Fruit fly (Drosophila melanogaster) whole organism, embryonic: Measurements from ENCODE around the gene stg.
A peak's percentile ranks its signal among the peaks of the same experiment; 100 is the strongest.

ENCODE experiments used
- B-H1 ChIP-seq: fragments of 200-800 bp; sonication (Bioruptor generic); IDR thresholded peaks from 3 replicates; pipeline ENCODE4 v1.3.6; 2022; ENCODE audit warnings: missing biosample characterization, missing genetic modification characterization
- CG11398 ChIP-seq: fragments of 200-800 bp; sonication (Bioruptor generic); optimal IDR thresholded peaks from 2 replicates; lab custom pipeline; 2016; ENCODE audit warnings: missing biosample characterization, missing genetic modification characterization
- CG11723 ChIP-seq: fragments of 200-800 bp; sonication (Bioruptor generic); optimal IDR thresholded peaks from 2 replicates; lab custom pipeline; 2017; ENCODE audit warnings: missing biosample characterization, mild to moderate bottlenecking, missing genetic modification characterization
- CG13894 ChIP-seq: fragments of 200-800 bp; sonication (Bioruptor generic); optimal IDR thresholded peaks from 3 replicates; lab custom pipeline; 2018; ENCODE audit warnings: missing biosample characterization, mild to moderate bottlenecking, missing genetic modification characterization, moderate library complexity
- CG15011 ChIP-seq: fragments of 200-800 bp; sonication (Bioruptor generic); optimal IDR thresholded peaks from 3 replicates; lab custom pipeline; 2018; ENCODE audit warnings: missing biosample characterization, mild to moderate bottlenecking, missing genetic modification characterization
- CG1529 ChIP-seq: fragments of 200-800 bp; sonication (Bioruptor generic); optimal IDR thresholded peaks from 3 replicates; lab custom pipeline; 2018; ENCODE audit warnings: missing biosample characterization, missing genetic modification characterization
- CG17802 ChIP-seq: fragments of 200-800 bp; sonication (Bioruptor generic); optimal IDR thresholded peaks from 2 replicates; lab custom pipeline; 2018; ENCODE audit warnings: missing biosample characterization, mild to moderate bottlenecking, missing genetic modification characterization, moderate library complexity
- CG17829 ChIP-seq: fragments of 200-800 bp; optimal IDR thresholded peaks from 2 replicates; lab custom pipeline; 2019; ENCODE audit warnings: missing biosample characterization, mild to moderate bottlenecking, missing genetic modification characterization, moderate library complexity
- CG18619 ChIP-seq: fragments of 200-800 bp; sonication (Bioruptor generic); optimal IDR thresholded peaks from 3 replicates; lab custom pipeline; 2017; ENCODE audit warnings: missing biosample characterization, mild to moderate bottlenecking, missing genetic modification characterization
- CG2712 ChIP-seq: fragments of 200-800 bp; optimal IDR thresholded peaks from 3 replicates; lab custom pipeline; 2019; ENCODE audit warnings: missing biosample characterization, mild to moderate bottlenecking, missing genetic modification characterization, moderate library complexity
- CG4328 ChIP-seq: fragments of 200-800 bp; sonication (Bioruptor generic); optimal IDR thresholded peaks from 3 replicates; lab custom pipeline; 2017; ENCODE audit warnings: missing biosample characterization, missing genetic modification reagents, missing genetic modification characterization
- CG6765 ChIP-seq: fragments of 200-800 bp; sonication (Bioruptor generic); optimal IDR thresholded peaks from 3 replicates; lab custom pipeline; 2017; ENCODE audit warnings: missing biosample characterization, mild to moderate bottlenecking, missing genetic modification characterization
- CG6791 ChIP-seq: fragments of 200-800 bp; sonication (Bioruptor generic); IDR thresholded peaks from 3 replicates; pipeline ENCODE4 v1.3.6; 2022; ENCODE audit warnings: missing biosample characterization, missing genetic modification characterization; ENCODE audit not compliant: partially characterized antibody
- CG8765 ChIP-seq: fragments of 200-800 bp; sonication (Bioruptor generic); IDR thresholded peaks from 2 replicates; pipeline ENCODE4 v1.3.6; 2022; ENCODE audit warnings: missing biosample characterization, missing genetic modification characterization
- CG8924 ChIP-seq: fragments of 200-800 bp; optimal IDR thresholded peaks from 3 replicates; lab custom pipeline; 2019; ENCODE audit warnings: missing biosample characterization, mild to moderate bottlenecking, missing genetic modification characterization, moderate library complexity
- CG9215 ChIP-seq: fragments of 200-800 bp; sonication (Bioruptor generic); IDR thresholded peaks from 2 replicates; pipeline ENCODE4 v1.3.6; 2022; ENCODE audit warnings: missing biosample characterization, missing genetic modification characterization
- Camta ChIP-seq: fragments of 200-800 bp; sonication (Bioruptor generic); optimal IDR thresholded peaks from 2 replicates; lab custom pipeline; 2016; ENCODE audit warnings: missing biosample characterization, missing genetic modification characterization
- D ChIP-seq, 2 experiments: fragments of 200-800 bp in 1 of 2; fragments of >200 bp in 1 of 2; sonication (Bioruptor generic) in 1 of 2; optimal IDR thresholded peaks; 2 replicates in 1 of 2; 3 replicates in 1 of 2; lab custom pipeline; 2017; ENCODE audit warnings: mild to moderate bottlenecking in 1 of 2, missing biosample characterization in 1 of 2, missing genetic modification characterization in 1 of 2, missing genetic modification reagents in 1 of 2
- Elba2 ChIP-seq: fragments of 200-800 bp; sonication (Bioruptor generic); optimal IDR thresholded peaks from 3 replicates; lab custom pipeline; 2016; ENCODE audit warnings: missing biosample characterization, missing genetic modification characterization
- GATAe ChIP-seq: fragments of 200-800 bp; sonication (Bioruptor generic); conservative IDR thresholded peaks from 2 replicates; pipeline ENCODE4 v1.3.6; 2022; ENCODE audit warnings: missing biosample characterization, missing genetic modification characterization
- HLH54F ChIP-seq: fragments of 200-800 bp; sonication (Bioruptor generic); optimal IDR thresholded peaks from 3 replicates; lab custom pipeline; 2016; ENCODE audit warnings: missing biosample characterization, missing genetic modification characterization
- Hr51 ChIP-seq, 2 experiments: fragments of 200-800 bp; sonication (Bioruptor generic); optimal IDR thresholded peaks; 2 replicates in 1 of 2; 3 replicates in 1 of 2; lab custom pipeline; 2016 to 2018; ENCODE audit warnings: missing biosample characterization in 2 of 2, missing genetic modification characterization in 2 of 2, mild to moderate bottlenecking in 1 of 2, moderate library complexity in 1 of 2
- Hr78 ChIP-seq, 2 experiments: fragments of 200-800 bp in 1 of 2; fragments of >200 bp in 1 of 2; sonication (Bioruptor generic) in 1 of 2; optimal IDR thresholded peaks; 2 replicates each; lab custom pipeline; 2017 to 2019; ENCODE audit warnings: missing biosample characterization in 2 of 2, missing genetic modification characterization in 2 of 2, mild to moderate bottlenecking in 1 of 2, moderate library complexity in 1 of 2
- Lim3 ChIP-seq: fragments of 200-800 bp; sonication (Bioruptor generic); IDR thresholded peaks from 2 replicates; pipeline ENCODE4 v1.3.6; 2022; ENCODE audit warnings: missing biosample characterization, missing genetic modification characterization
- MTF-1 ChIP-seq: fragments of 200-800 bp; sonication (Bioruptor generic); optimal IDR thresholded peaks from 2 replicates; lab custom pipeline; 2018; ENCODE audit warnings: missing biosample characterization, mild to moderate bottlenecking, missing genetic modification characterization, borderline replicate concordance
- PHDP ChIP-seq: fragments of 200-800 bp; sonication (Bioruptor generic); optimal IDR thresholded peaks from 3 replicates; lab custom pipeline; 2018; ENCODE audit warnings: missing biosample characterization, mild to moderate bottlenecking, missing genetic modification characterization, moderate library complexity
- Trl ChIP-seq, 3 experiments: fragments of >200 bp in 2 of 3; fragments of 200-800 bp in 1 of 3; sonication (Bioruptor generic) in 1 of 3; optimal IDR thresholded peaks; 2 replicates in 1 of 3; 3 replicates in 2 of 3; lab custom pipeline; 2016 to 2017; ENCODE audit warnings: missing biosample characterization in 1 of 3, missing genetic modification characterization in 1 of 3
- amos ChIP-seq: fragments of 200-800 bp; sonication (Bioruptor generic); IDR thresholded peaks from 2 replicates; pipeline ENCODE4 v1.3.6; 2022; ENCODE audit warnings: missing biosample characterization, missing genetic modification characterization; ENCODE audit not compliant: partially characterized antibody
- ap ChIP-seq: fragments of 200-800 bp; sonication (Bioruptor generic); IDR thresholded peaks from 2 replicates; pipeline ENCODE4 v1.3.6; 2022; ENCODE audit warnings: missing biosample characterization, missing genetic modification characterization
- ase ChIP-seq: fragments of 200-800 bp; sonication (Bioruptor generic); IDR thresholded peaks from 3 replicates; pipeline ENCODE4 v1.3.6; 2022; ENCODE audit warnings: missing biosample characterization, missing genetic modification characterization
- ash1 ChIP-seq: fragments of 200-800 bp; sonication (Bioruptor generic); optimal IDR thresholded peaks from 2 replicates; lab custom pipeline; 2018; ENCODE audit warnings: missing biosample characterization, mild to moderate bottlenecking, missing genetic modification characterization
- cad ChIP-seq: fragments of >200 bp; optimal IDR thresholded peaks from 2 replicates; lab custom pipeline; 2017; ENCODE audit warnings: missing biosample characterization, missing genetic modification characterization
- crp ChIP-seq, 2 experiments: fragments of 200-800 bp; sonication (Bioruptor generic); optimal IDR thresholded peaks; 2 replicates in 1 of 2; 3 replicates in 1 of 2; lab custom pipeline; 2017; ENCODE audit warnings: missing biosample characterization in 2 of 2, missing genetic modification characterization in 2 of 2, mild to moderate bottlenecking in 1 of 2, moderate library complexity in 1 of 2
- disco-r ChIP-seq: fragments of 200-800 bp; sonication (Bioruptor generic); optimal IDR thresholded peaks from 2 replicates; lab custom pipeline; 2016; ENCODE audit warnings: missing biosample characterization, missing genetic modification characterization
- emc ChIP-seq: fragments of 200-800 bp; sonication (Bioruptor generic); optimal IDR thresholded peaks from 2 replicates; lab custom pipeline; 2016; ENCODE audit warnings: missing biosample characterization, missing genetic modification characterization
- eve ChIP-seq, 2 experiments: fragments of >200 bp; optimal IDR thresholded peaks; 2 replicates each; lab custom pipeline; 2017; ENCODE audit warnings: missing biosample characterization in 2 of 2, missing genetic modification characterization in 2 of 2
- gce ChIP-seq: fragments of 200-800 bp; sonication (Bioruptor generic); IDR thresholded peaks from 3 replicates; pipeline ENCODE4 v1.3.6; 2022; ENCODE audit warnings: missing biosample characterization, missing genetic modification characterization
- gsb ChIP-seq: fragments of 200-800 bp; sonication (Bioruptor generic); IDR thresholded peaks from 2 replicates; pipeline ENCODE4 v1.3.6; 2022; ENCODE audit warnings: missing biosample characterization, missing genetic modification characterization
- nau ChIP-seq: fragments of 200-800 bp; sonication (Bioruptor generic); optimal IDR thresholded peaks from 3 replicates; lab custom pipeline; 2017; ENCODE audit warnings: missing biosample characterization, mild to moderate bottlenecking, missing genetic modification characterization, missing genetic modification reagents
- pnt ChIP-seq: fragments of 200-800 bp; sonication (Bioruptor generic); optimal IDR thresholded peaks from 3 replicates; lab custom pipeline; 2016; ENCODE audit warnings: missing biosample characterization, missing genetic modification characterization
- pum ChIP-seq: fragments of 200-800 bp; sonication (Bioruptor generic); optimal IDR thresholded peaks from 2 replicates; lab custom pipeline; 2016; ENCODE audit warnings: missing biosample characterization, missing genetic modification characterization
- rib ChIP-seq: fragments of 200-800 bp; sonication (Bioruptor generic); IDR thresholded peaks from 2 replicates; pipeline ENCODE4 v1.3.6; 2022; ENCODE audit warnings: missing biosample characterization, missing genetic modification characterization
- sd ChIP-seq: fragments of 200-800 bp; sonication (Bioruptor generic); optimal IDR thresholded peaks from 3 replicates; lab custom pipeline; 2018; ENCODE audit warnings: missing biosample characterization, mild to moderate bottlenecking, missing genetic modification characterization, moderate library complexity
- so ChIP-seq: fragments of 200-800 bp; sonication (Bioruptor generic); IDR thresholded peaks from 3 replicates; pipeline ENCODE4 v1.3.6; 2022; ENCODE audit warnings: missing biosample characterization, missing genetic modification characterization
- sob ChIP-seq: fragments of 200-800 bp; sonication (Bioruptor generic); IDR thresholded peaks from 2 replicates; pipeline ENCODE4 v1.3.6; 2022; ENCODE audit warnings: missing biosample characterization, missing genetic modification characterization
- wor ChIP-seq: fragments of 200-800 bp; sonication (Bioruptor generic); IDR thresholded peaks from 2 replicates; pipeline ENCODE4 v1.3.6; 2022; ENCODE audit warnings: missing biosample characterization, missing genetic modification characterization

stg gene

DNA sequence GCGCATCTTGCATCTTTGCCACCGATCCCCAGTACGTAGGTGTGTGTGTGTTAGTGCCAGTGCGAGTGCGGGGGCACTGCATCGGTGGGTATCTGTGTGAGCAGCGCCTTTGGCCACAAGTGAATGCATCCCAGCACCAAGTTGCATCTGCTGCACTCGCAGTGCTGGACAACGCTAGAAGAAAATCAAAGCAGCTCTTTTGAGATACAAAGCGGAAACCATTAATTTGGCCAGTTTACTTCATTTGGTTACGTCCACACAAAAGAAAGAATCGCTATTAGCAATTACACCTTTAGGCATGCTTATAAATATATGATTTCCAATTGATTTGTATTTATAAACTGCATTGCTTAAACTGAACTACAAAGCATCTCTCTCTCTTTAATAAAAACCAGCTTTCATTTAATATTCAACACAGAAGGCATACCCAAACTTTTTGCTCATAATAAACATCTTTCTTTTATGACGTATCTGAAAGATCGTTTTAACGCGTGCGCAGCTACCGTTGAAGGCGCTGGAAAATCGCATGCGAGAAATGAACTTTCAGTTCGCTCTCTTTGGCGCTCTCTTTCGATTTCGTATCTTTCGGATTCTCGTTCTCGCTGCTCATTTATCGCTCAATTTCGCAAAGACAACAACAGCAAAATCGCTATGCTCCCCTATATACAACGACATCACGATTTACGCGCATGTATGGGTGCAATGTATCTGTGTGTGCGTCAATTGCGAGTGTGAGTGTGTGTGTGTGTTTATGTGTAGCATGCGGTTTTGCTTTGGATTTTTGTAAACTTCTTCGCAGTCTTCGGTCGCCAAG, 49.2 kb downstream of the stg start (continued):
- TF ChIP-seq pum (GFP tag; lab: Kevin White, UChicago) (no peak), ap (no peak), CG11723 (GFP tag; lab: Kevin White, UChicago) (no peak), ash1 (GFP tag; lab: Kevin White, UChicago) (no peak), CG11398 (GFP tag; lab: Kevin White, UChicago) (no peak), MTF-1 (GFP tag; lab: Kevin White, UChicago) (no peak), CG2712 (no peak), eve (GFP tag; optimal IDR thresholded peaks at IDR 0.05; lab: Kevin White, UChicago) (no peak), rib (peak; percentile 22; the same call in 1 of the 2 replicates), GATAe (GFP tag; lab: Robert Waterston, UW) (no peak), D (optimal IDR thresholded peaks at IDR 0.05; lab: Kevin White, UChicago) (no peak), D (GFP tag; optimal IDR thresholded peaks at IDR 0.05; lab: Kevin White, UChicago) (no peak), sob (GFP tag; lab: Robert Waterston, UW) (no peak), Trl (optimal IDR thresholded peaks at IDR 0.05; lab: Kevin White, UChicago) (peak; percentile 41 to 77), Trl (GFP tag; optimal IDR thresholded peaks at IDR 0.05; lab: Kevin White, UChicago) (no peak), emc (GFP tag; lab: Kevin White, UChicago) (no peak), CG17802 (no peak), CG6765 (GFP tag; lab: Kevin White, UChicago) (no peak), Lim3 (no peak), gce (no peak), CG13894 (no peak), Hr51 (GFP tag; optimal IDR thresholded peaks at IDR 0.05; lab: Kevin White, UChicago) (no peak), CG8924 (tag; lab: Kevin White, UChicago) (no peak), CG17829 (no peak), so (no peak), CG18619 (GFP tag; lab: Kevin White, UChicago) (no peak), CG1529 (GFP tag; lab: Kevin White, UChicago) (no peak), nau (GFP tag; lab: Kevin White, UChicago) (no peak)
- TF ChIP-seq, all 482 proteins: peak for 12

DNA sequence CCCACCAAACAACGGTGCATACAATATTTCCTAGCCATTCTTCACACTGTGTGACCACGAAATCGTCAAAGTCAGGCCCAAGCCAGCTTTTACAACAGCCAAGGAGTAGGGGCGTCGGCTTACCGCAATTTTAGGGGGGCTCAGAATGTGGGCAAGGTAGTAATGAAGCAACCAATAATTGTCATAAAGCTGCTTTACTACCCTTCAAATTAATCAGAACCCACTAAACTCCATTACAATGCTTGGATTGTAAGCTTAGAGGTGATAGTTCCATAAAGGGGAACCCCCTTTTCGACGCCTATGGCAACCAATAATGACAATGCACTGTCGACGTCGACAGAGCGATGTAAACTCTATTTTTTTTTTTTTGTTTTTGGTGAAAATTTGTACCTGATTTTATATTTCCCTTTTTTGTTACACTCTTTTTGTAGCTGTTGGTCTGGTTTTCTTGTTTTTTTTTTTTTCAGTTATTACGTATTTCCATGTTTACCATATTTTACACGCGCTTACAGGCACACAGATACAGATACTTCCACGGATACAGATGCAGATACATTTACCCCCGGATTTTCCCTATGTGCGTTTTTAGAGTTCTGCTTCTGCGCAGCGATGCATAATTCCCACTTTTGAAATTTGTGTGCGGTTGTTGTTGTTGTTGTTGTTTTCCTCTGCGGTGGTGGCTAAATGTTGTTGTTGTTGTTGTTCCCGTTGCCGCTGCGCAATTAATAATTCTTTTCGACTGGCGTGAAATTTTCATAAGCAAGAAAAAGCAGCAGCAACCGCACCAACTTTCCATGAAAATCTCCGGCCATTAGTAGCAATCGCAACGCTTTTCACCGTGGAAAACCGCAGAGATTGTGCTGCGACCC, 50.8 kb downstream of the stg start:
- TF ChIP-seq ase (GFP tag; lab: Robert Waterston, UW) (peak; percentile 73; the same call in 2 of the 3 replicates), gsb (0 out of 2 replicates have a peak, but pooled peaks have one; percentile 22), CG4328 (peak; percentile 44), Elba2 (no peak), CG6791 (GFP tag; lab: Robert Waterston, UW) (no peak), cad (GFP tag; lab: Kevin White, UChicago) (no peak), ap (peak; percentile 68), Hr78 (GFP tag; optimal IDR thresholded peaks at IDR 0.05; lab: Kevin White, UChicago) (peak in 1 of 2 experiments; percentile 58), sd (tag; lab: Kevin White, UChicago) (peak; percentile 18), disco-r (GFP tag; lab: Kevin White, UChicago) (peak; percentile 34), CG8765 (no peak; the same call in 1 of the 2 replicates), HLH54F (peak; percentile 25), gce (peak; percentile 76), CG9215 (GFP tag; lab: Robert Waterston, UW) (peak; percentile 9; the same call in 1 of the 2 replicates), B-H1 (GFP tag; lab: Robert Waterston, UW) (peak; percentile 66), pnt (peak; percentile 64), CG15011 (GFP tag; lab: Kevin White, UChicago) (peak; percentile 10), crp (GFP tag; optimal IDR thresholded peaks at IDR 0.05; lab: Kevin White, UChicago) (peak in 1 of 2 experiments; percentile 22), wor (peak; percentile 78), Camta (GFP tag; lab: Kevin White, UChicago) (peak; percentile 69), PHDP (tag; lab: Kevin White, UChicago) (peak; percentile 73), amos (GFP tag; lab: Robert Waterston, UW) (no peak)
